Fruit fly (Drosophila melanogaster) whole organism, embryonic: Measurements from ENCODE around the gene CG7379.
A peak's percentile ranks its signal among the peaks of the same experiment; 100 is the strongest.

Experiments
- Bgb ChIP-seq: fragments of 200-800 bp; sonication (Bioruptor generic); IDR thresholded peaks from 2 replicates; pipeline ENCODE4 v1.3.6; 2022; ENCODE audit warnings: missing biosample characterization, missing genetic modification characterization; ENCODE audit not compliant: partially characterized antibody
- BtbVII ChIP-seq: fragments of 200-800 bp; sonication (Bioruptor generic); optimal IDR thresholded peaks from 3 replicates; lab custom pipeline; 2017; ENCODE audit warnings: missing biosample characterization, mild to moderate bottlenecking, missing genetic modification characterization
- Bteb2 ChIP-seq: fragments of 200-800 bp; sonication (Bioruptor generic); optimal IDR thresholded peaks from 2 replicates; lab custom pipeline; 2016; ENCODE audit warnings: missing biosample characterization, missing genetic modification characterization
- CG10274 ChIP-seq: fragments of 200-800 bp; sonication (Bioruptor generic); optimal IDR thresholded peaks from 3 replicates; lab custom pipeline; 2017; ENCODE audit warnings: missing biosample characterization, mild to moderate bottlenecking, missing genetic modification characterization
- CG10321 ChIP-seq: fragments of 200-800 bp; sonication (Bioruptor generic); IDR thresholded peaks from 2 replicates; pipeline ENCODE4 v1.3.6; 2022; ENCODE audit warnings: missing biosample characterization, missing genetic modification characterization
- CG10654 ChIP-seq: fragments of 200-800 bp; sonication (Bioruptor generic); optimal IDR thresholded peaks from 2 replicates; lab custom pipeline; 2016; ENCODE audit warnings: missing biosample characterization, missing genetic modification characterization
- CG11398 ChIP-seq: fragments of 200-800 bp; sonication (Bioruptor generic); optimal IDR thresholded peaks from 2 replicates; lab custom pipeline; 2016; ENCODE audit warnings: missing biosample characterization, missing genetic modification characterization
- CG12104 ChIP-seq: fragments of 200-800 bp; sonication (Bioruptor generic); optimal IDR thresholded peaks from 3 replicates; lab custom pipeline; 2016; ENCODE audit warnings: missing biosample characterization, missing genetic modification characterization
- CG14860 ChIP-seq: fragments of 200-800 bp; sonication (Bioruptor generic); IDR thresholded peaks from 3 replicates; pipeline ENCODE4 v1.3.6; 2022; ENCODE audit warnings: missing biosample characterization, missing genetic modification characterization; ENCODE audit not compliant: partially characterized antibody
- CG15011 ChIP-seq: fragments of 200-800 bp; sonication (Bioruptor generic); optimal IDR thresholded peaks from 3 replicates; lab custom pipeline; 2018; ENCODE audit warnings: missing biosample characterization, mild to moderate bottlenecking, missing genetic modification characterization
- CG15601 ChIP-seq: fragments of 200-800 bp; sonication (Bioruptor generic); optimal IDR thresholded peaks from 3 replicates; lab custom pipeline; 2019; ENCODE audit warnings: missing biosample characterization, mild to moderate bottlenecking, missing genetic modification characterization, moderate library complexity
- CG17328 ChIP-seq: fragments of 200-800 bp; sonication (Bioruptor generic); IDR thresholded peaks from 2 replicates; pipeline ENCODE4 v1.3.6; 2022; ENCODE audit warnings: missing biosample characterization, missing genetic modification characterization
- CG17802 ChIP-seq: fragments of 200-800 bp; sonication (Bioruptor generic); optimal IDR thresholded peaks from 2 replicates; lab custom pipeline; 2018; ENCODE audit warnings: missing biosample characterization, mild to moderate bottlenecking, missing genetic modification characterization, moderate library complexity
- CG1792 ChIP-seq: fragments of 200-800 bp; sonication (Bioruptor generic); optimal IDR thresholded peaks from 2 replicates; lab custom pipeline; 2016; ENCODE audit warnings: missing biosample characterization, missing genetic modification characterization
- CG31388 ChIP-seq: fragments of 200-800 bp; sonication (Bioruptor generic); optimal IDR thresholded peaks from 2 replicates; lab custom pipeline; 2016; ENCODE audit warnings: missing biosample characterization, missing genetic modification characterization
- CG4360 ChIP-seq: fragments of 200-800 bp; sonication (Bioruptor generic); IDR thresholded peaks from 2 replicates; pipeline ENCODE4 v1.3.6; 2022; ENCODE audit warnings: missing biosample characterization, missing genetic modification characterization
- CG4424 ChIP-seq: fragments of 200-800 bp; sonication (Bioruptor generic); optimal IDR thresholded peaks from 3 replicates; lab custom pipeline; 2016; ENCODE audit warnings: missing biosample characterization, missing genetic modification characterization
- CG6654 ChIP-seq: fragments of 200-800 bp; sonication (Bioruptor generic); optimal IDR thresholded peaks from 2 replicates; lab custom pipeline; 2017; ENCODE audit warnings: missing biosample characterization, mild to moderate bottlenecking, missing genetic modification characterization
- CG8944 ChIP-seq: fragments of 200-800 bp; sonication (Bioruptor generic); optimal IDR thresholded peaks from 3 replicates; lab custom pipeline; 2016; ENCODE audit warnings: missing biosample characterization, missing genetic modification characterization
- CG9437 ChIP-seq: fragments of 200-800 bp; sonication (Bioruptor generic); optimal IDR thresholded peaks from 2 replicates; lab custom pipeline; 2018; ENCODE audit warnings: missing biosample characterization, mild to moderate bottlenecking, missing genetic modification characterization
- CG9817 ChIP-seq: fragments of 200-800 bp; sonication (Bioruptor generic); optimal IDR thresholded peaks from 2 replicates; lab custom pipeline; 2018; ENCODE audit warnings: missing biosample characterization, mild to moderate bottlenecking, missing genetic modification characterization, moderate library complexity
- CG9876 ChIP-seq: fragments of 200-800 bp; sonication (Bioruptor generic); optimal IDR thresholded peaks from 2 replicates; lab custom pipeline; 2016; ENCODE audit warnings: missing biosample characterization, missing genetic modification characterization
- CoRest ChIP-seq: fragments of 200-800 bp; sonication (Bioruptor generic); optimal IDR thresholded peaks from 3 replicates; lab custom pipeline; 2018; ENCODE audit warnings: missing biosample characterization, mild to moderate bottlenecking, missing genetic modification characterization, moderate library complexity
- D19B ChIP-seq: fragments of 200-800 bp; sonication (Bioruptor generic); optimal IDR thresholded peaks from 2 replicates; lab custom pipeline; 2017; ENCODE audit warnings: missing biosample characterization, mild to moderate bottlenecking, missing genetic modification characterization
- Dp ChIP-seq: fragments of 200-800 bp; sonication (Bioruptor generic); optimal IDR thresholded peaks from 2 replicates; lab custom pipeline; 2018; ENCODE audit warnings: missing biosample characterization, mild to moderate bottlenecking, missing genetic modification characterization, moderate library complexity
- Eip74EF ChIP-seq, 2 experiments: fragments of 200-800 bp in 1 of 2; fragments of >200 bp in 1 of 2; sonication (Bioruptor generic) in 1 of 2; optimal IDR thresholded peaks; 2 replicates each; lab custom pipeline; 2017 to 2019; ENCODE audit warnings: missing biosample characterization in 2 of 2, missing genetic modification characterization in 2 of 2, mild to moderate bottlenecking in 1 of 2, moderate library complexity in 1 of 2
- Fer3 ChIP-seq: fragments of 200-800 bp; sonication (Bioruptor generic); optimal IDR thresholded peaks from 2 replicates; lab custom pipeline; 2018; ENCODE audit warnings: missing biosample characterization, mild to moderate bottlenecking, missing genetic modification characterization, moderate library complexity
- GATAe ChIP-seq: fragments of 200-800 bp; sonication (Bioruptor generic); conservative IDR thresholded peaks from 2 replicates; pipeline ENCODE4 v1.3.6; 2022; ENCODE audit warnings: missing biosample characterization, missing genetic modification characterization
- Hr78 ChIP-seq, 2 experiments: fragments of 200-800 bp in 1 of 2; fragments of >200 bp in 1 of 2; sonication (Bioruptor generic) in 1 of 2; optimal IDR thresholded peaks; 2 replicates each; lab custom pipeline; 2017 to 2019; ENCODE audit warnings: missing biosample characterization in 2 of 2, missing genetic modification characterization in 2 of 2, mild to moderate bottlenecking in 1 of 2, moderate library complexity in 1 of 2
- Mes4 ChIP-seq: fragments of 200-800 bp; sonication (Bioruptor generic); optimal IDR thresholded peaks from 2 replicates; lab custom pipeline; 2016; ENCODE audit warnings: missing biosample characterization, missing genetic modification characterization
- Neu2 ChIP-seq: fragments of 200-800 bp; sonication (Bioruptor generic); optimal IDR thresholded peaks from 3 replicates; lab custom pipeline; 2016; ENCODE audit warnings: missing biosample characterization, missing genetic modification characterization, borderline replicate concordance
- Rx ChIP-seq: fragments of 200-800 bp; sonication (Bioruptor generic); IDR thresholded peaks from 2 replicates; pipeline ENCODE4 v1.3.6; 2022; ENCODE audit warnings: missing biosample characterization, missing genetic modification characterization
- Side ChIP-seq: fragments of 200-800 bp; sonication (Bioruptor generic); optimal IDR thresholded peaks from 2 replicates; lab custom pipeline; 2016; ENCODE audit warnings: missing biosample characterization, missing genetic modification characterization
- Sin3A ChIP-seq: fragments of >200 bp; optimal IDR thresholded peaks from 2 replicates; lab custom pipeline; 2018
- Ssrp ChIP-seq: fragments of 200-800 bp; sonication (Bioruptor generic); optimal IDR thresholded peaks from 2 replicates; lab custom pipeline; 2018; ENCODE audit warnings: missing biosample characterization, mild to moderate bottlenecking, missing genetic modification characterization, moderate library complexity
- Tbp ChIP-seq: fragments of >200 bp; optimal IDR thresholded peaks from 2 replicates; lab custom pipeline; 2018; ENCODE audit warnings: missing biosample characterization, missing genetic modification characterization
- Xrp1 ChIP-seq: fragments of 200-800 bp; sonication (Bioruptor generic); IDR thresholded peaks from 2 replicates; pipeline ENCODE4 v1.3.6; 2022; ENCODE audit warnings: missing biosample characterization, missing genetic modification characterization
- chif ChIP-seq, 2 experiments: fragments of 200-800 bp; sonication (Bioruptor generic); optimal IDR thresholded peaks; 3 replicates each; lab custom pipeline; 2016; ENCODE audit warnings: missing biosample characterization in 2 of 2, missing genetic modification characterization in 2 of 2
- eve ChIP-seq, 2 experiments: fragments of >200 bp; optimal IDR thresholded peaks; 2 replicates each; lab custom pipeline; 2017; ENCODE audit warnings: missing biosample characterization in 2 of 2, missing genetic modification characterization in 2 of 2
- grn ChIP-seq: fragments of 200-800 bp; sonication (Bioruptor generic); optimal IDR thresholded peaks from 3 replicates; lab custom pipeline; 2017; ENCODE audit warnings: missing biosample characterization, missing genetic modification characterization
- lov ChIP-seq, 2 experiments: fragments of 200-800 bp in 1 of 2; fragments of >200 bp in 1 of 2; sonication (Bioruptor generic) in 1 of 2; IDR thresholded peaks in 1 of 2; optimal IDR thresholded peaks in 1 of 2; 2 replicates in 1 of 2; 3 replicates in 1 of 2; pipeline versions ENCODE4 v1.3.6 to Lab custom; 2017 to 2022; ENCODE audit warnings: missing biosample characterization in 1 of 2, missing genetic modification characterization in 1 of 2
- oc ChIP-seq: fragments of 200-800 bp; sonication (Bioruptor generic); optimal IDR thresholded peaks from 2 replicates; lab custom pipeline; 2018; ENCODE audit warnings: missing biosample characterization, mild to moderate bottlenecking, missing genetic modification characterization, moderate library complexity
- otp ChIP-seq: fragments of 200-800 bp; sonication (Bioruptor generic); IDR thresholded peaks from 3 replicates; pipeline ENCODE4, ENCODE4 v1.3.6; 2022; ENCODE audit warnings: missing biosample characterization, missing genetic modification characterization
- psq ChIP-seq: fragments of 200-800 bp; sonication (Bioruptor generic); optimal IDR thresholded peaks from 2 replicates; lab custom pipeline; 2017; ENCODE audit warnings: missing biosample characterization, missing genetic modification characterization
- pum ChIP-seq: fragments of 200-800 bp; sonication (Bioruptor generic); optimal IDR thresholded peaks from 2 replicates; lab custom pipeline; 2016; ENCODE audit warnings: missing biosample characterization, missing genetic modification characterization
- run ChIP-seq: fragments of 200-800 bp; sonication (Bioruptor generic); optimal IDR thresholded peaks from 3 replicates; lab custom pipeline; 2018; ENCODE audit warnings: missing biosample characterization, mild to moderate bottlenecking, missing genetic modification characterization
- so ChIP-seq: fragments of 200-800 bp; sonication (Bioruptor generic); IDR thresholded peaks from 3 replicates; pipeline ENCODE4 v1.3.6; 2022; ENCODE audit warnings: missing biosample characterization, missing genetic modification characterization
- tna ChIP-seq: fragments of 200-800 bp; sonication (Bioruptor generic); IDR thresholded peaks from 2 replicates; pipeline ENCODE4 v1.3.6; 2022; ENCODE audit warnings: missing biosample characterization, missing genetic modification characterization; ENCODE audit not compliant: partially characterized antibody
- yki ChIP-seq: fragments of >200 bp; optimal IDR thresholded peaks from 3 replicates; lab custom pipeline; 2018

CG7379 gene

dm6 chr3R:17798211-17798737, at the start of gene CG7379 (continued):
- TF ChIP-seq D19B (peak; percentile 70), oc (tag; lab: Kevin White, UChicago) (no peak), BtbVII (GFP tag; lab: Kevin White, UChicago) (peak; percentile 60), CG9876 (GFP tag; lab: Kevin White, UChicago) (peak; percentile 61), tna (GFP tag; lab: Robert Waterston, UW) (no peak), CG31388 (GFP tag; lab: Kevin White, UChicago) (peak; percentile 75), yki (lab: Kevin White, UChicago) (no peak), CG12104 (GFP tag; lab: Kevin White, UChicago) (peak; percentile 77), CG15601 (tag; lab: Kevin White, UChicago) (peak; percentile 70), grn (no peak), so (GFP tag; lab: Robert Waterston, UW) (no peak; the same call in 2 of the 3 replicates), CG11398 (GFP tag; lab: Kevin White, UChicago) (peak; percentile 62), CG10654 (GFP tag; lab: Kevin White, UChicago) (peak; percentile 82), pum (peak; percentile 77), Sin3A (lab: Kevin White, UChicago) (peak; percentile 69), CG4360 (GFP tag; lab: Robert Waterston, UW) (no peak), Side (GFP tag; lab: Kevin White, UChicago) (peak; percentile 68), Hr78 (GFP tag; optimal IDR thresholded peaks at IDR 0.05; lab: Kevin White, UChicago) (no peak), Ssrp (tag; lab: Kevin White, UChicago) (peak; percentile 60), CG1792 (peak; percentile 74), Bteb2 (GFP tag; lab: Kevin White, UChicago) (peak; percentile 78), chif (GFP tag; optimal IDR thresholded peaks at IDR 0.05; lab: Kevin White, UChicago) (peak; percentile 73 to 75), Mes4 (GFP tag; lab: Kevin White, UChicago) (peak; percentile 16), Dp (GFP tag; lab: Kevin White, UChicago) (peak; percentile 86), CG9437 (peak; percentile 78), CG17328 (GFP tag; lab: Robert Waterston, UW) (peak; percentile 28; the same call in 1 of the 2 replicates), lov (optimal IDR thresholded peaks at IDR 0.05; lab: Kevin White, UChicago) (no peak), lov (GFP tag; IDR thresholded peaks at IDR 0.05; lab: Robert Waterston, UW) (peak; percentile 43; the same call in 1 of the 3 replicates), Eip74EF (GFP tag; optimal IDR thresholded peaks at IDR 0.05; lab: Kevin White, UChicago) (peak in 1 of 2 experiments; percentile 2), CG10321 (GFP tag; lab: Robert Waterston, UW) (no peak), CG17802 (tag; lab: Kevin White, UChicago) (peak; percentile 89), CG15011 (GFP tag; lab: Kevin White, UChicago) (peak; percentile 57), CG14860 (no peak), GATAe (GFP tag; lab: Robert Waterston, UW) (no peak; the same call in 1 of the 2 replicates), otp (0 out of 3 replicates have a peak, but pooled peaks have one; percentile 42), Fer3 (tag; lab: Kevin White, UChicago) (peak; percentile 67), psq (GFP tag; lab: Kevin White, UChicago) (peak; percentile 63), CG10274 (GFP tag; lab: Kevin White, UChicago) (peak; percentile 50), CG8944 (GFP tag; lab: Kevin White, UChicago) (peak; percentile 74), CG9817 (tag; lab: Kevin White, UChicago) (peak; percentile 84), Xrp1 (GFP tag; lab: Robert Waterston, UW) (peak; percentile 84), CG4424 (GFP tag; lab: Kevin White, UChicago) (peak; percentile 84), CoRest (tag; lab: Kevin White, UChicago) (peak; percentile 85), Rx (GFP tag; lab: Robert Waterston, UW) (peak; percentile 61; the same call in 1 of the 2 replicates), Neu2 (GFP tag; lab: Kevin White, UChicago) (no peak), run (tag; lab: Kevin White, UChicago) (no peak), Bgb (GFP tag; lab: Robert Waterston, UW) (peak; percentile 25; the same call in 1 of the 2 replicates), CG6654 (GFP tag; lab: Kevin White, UChicago) (peak; percentile 59), eve (GFP tag; optimal IDR thresholded peaks at IDR 0.05; lab: Kevin White, UChicago) (no peak), Tbp (GFP tag; lab: Kevin White, UChicago) (no peak)
